Worm (Caenorhabditis elegans) whole organism, young adult: Measurements from ENCODE around the gene B0336.12.

ENCODE experiments used
- madf-8 ChIP-seq: fragments of 200-800 bp; sonication (Bioruptor generic); conservative IDR thresholded peaks from 2 replicates; pipeline ENCODE4 v1.3.6; 2022; ENCODE audit warnings: missing genetic modification reagents, missing genetic modification characterization, missing compliant biosample characterization
- unc-62 ChIP-seq: fragments of 150-350 bp; optimal IDR thresholded peaks from 2 replicates; lab custom pipeline; 2014; ENCODE audit warnings: missing biosample characterization, missing genetic modification reagents, missing genetic modification characterization

- TF ChIP-seq madf-8 (GFP tag; lab: Robert Waterston, UW) (no peak), unc-62 (no peak)
Measured at ce11 chrIII:5705228-5705888, 4.6 kb downstream of the B0336.12 start, which contains the start of gene swp-1.
